Fruit fly (Drosophila melanogaster) whole organism, wandering third instar larva: ENCODE data around the gene Nufip.
A peak's percentile ranks its signal among the peaks of the same experiment; 100 is the strongest.

Experiments used
- CG32264 ChIP-seq: fragments of 200-800 bp; sonication (Bioruptor generic); optimal IDR thresholded peaks from 2 replicates; lab custom pipeline; 2016; ENCODE audit warnings: missing biosample characterization, missing genetic modification characterization
- CG9705 ChIP-seq: fragments of 200-800 bp; sonication (Bioruptor generic); optimal IDR thresholded peaks from 2 replicates; lab custom pipeline; 2018; ENCODE audit warnings: missing biosample characterization, mild to moderate bottlenecking, missing genetic modification characterization
- CrebA ChIP-seq: fragments of 200-800 bp; sonication (Bioruptor generic); optimal IDR thresholded peaks from 2 replicates; lab custom pipeline; 2016; ENCODE audit warnings: missing biosample characterization, mild to moderate bottlenecking, missing genetic modification characterization, borderline replicate concordance
- Dif ChIP-seq: fragments of 200-275, 200-300 bp; sonication (Bioruptor generic); optimal IDR thresholded peaks from 2 replicates; lab custom pipeline; 2018; ENCODE audit warnings: missing biosample characterization, missing genetic modification characterization; ENCODE audit not compliant: partially characterized antibody
- GATAd ChIP-seq: sonication (Bioruptor generic); optimal IDR thresholded peaks from 2 replicates; lab custom pipeline; 2016; ENCODE audit warnings: missing biosample characterization, missing genetic modification characterization
- HLH106 ChIP-seq: fragments of 200-800 bp; optimal IDR thresholded peaks from 3 replicates; lab custom pipeline; 2019; ENCODE audit warnings: missing biosample characterization, mild to moderate bottlenecking, missing genetic modification characterization, moderate library complexity
- Hnf4 ChIP-seq: fragments of 200-800 bp; sonication (Bioruptor generic); optimal IDR thresholded peaks from 2 replicates; lab custom pipeline; 2016; ENCODE audit warnings: missing biosample characterization, mild to moderate bottlenecking, missing genetic modification characterization
- Hr78 ChIP-seq: fragments of >200 bp; optimal IDR thresholded peaks from 2 replicates; lab custom pipeline; 2017; ENCODE audit warnings: missing biosample characterization, missing genetic modification characterization
- Hr83 ChIP-seq: fragments of 200-300 bp; sonication (Bioruptor generic); optimal IDR thresholded peaks from 2 replicates; lab custom pipeline; 2016; ENCODE audit warnings: missing biosample characterization, mild to moderate bottlenecking, missing genetic modification characterization, moderate library complexity; ENCODE audit not compliant: poor library complexity, severe bottlenecking
- Jra ChIP-seq: sonication (Bioruptor generic); optimal IDR thresholded peaks from 2 replicates; lab custom pipeline; 2016; ENCODE audit warnings: missing biosample characterization, missing genetic modification characterization
- Mio ChIP-seq: sonication (Bioruptor generic); optimal IDR thresholded peaks from 2 replicates; lab custom pipeline; 2016; ENCODE audit warnings: missing biosample characterization, missing genetic modification characterization
- Myc ChIP-seq: fragments of >200 bp; optimal IDR thresholded peaks from 2 replicates; lab custom pipeline; 2017
- OdsH ChIP-seq: fragments of 200-800 bp; sonication (Bioruptor generic); optimal IDR thresholded peaks from 2 replicates; lab custom pipeline; 2016; ENCODE audit warnings: missing biosample characterization, mild to moderate bottlenecking, missing genetic modification characterization
- Rel ChIP-seq, 2 experiments: fragments of 200-800 bp; sonication (Bioruptor generic) in 1 of 2; optimal IDR thresholded peaks; 2 replicates in 1 of 2; 3 replicates in 1 of 2; lab custom pipeline; 2016 to 2019; ENCODE audit warnings: mild to moderate bottlenecking in 2 of 2, missing biosample characterization in 2 of 2, missing genetic modification characterization in 2 of 2, moderate library complexity in 1 of 2
- Sp1 ChIP-seq: fragments of 200-800 bp; sonication (Bioruptor generic); optimal IDR thresholded peaks from 3 replicates; lab custom pipeline; 2019; ENCODE audit warnings: missing biosample characterization, mild to moderate bottlenecking, missing genetic modification characterization, moderate library complexity
- Vsx2 ChIP-seq: fragments of 200-300, 225-300 bp; sonication (Bioruptor generic); optimal IDR thresholded peaks from 2 replicates; lab custom pipeline; 2018; ENCODE audit warnings: missing biosample characterization, missing genetic modification characterization; ENCODE audit not compliant: partially characterized antibody
- dmrt93B ChIP-seq: fragments of 200-800 bp; sonication (Bioruptor generic); optimal IDR thresholded peaks from 2 replicates; lab custom pipeline; 2018; ENCODE audit warnings: missing biosample characterization, mild to moderate bottlenecking, missing genetic modification characterization
- dsf ChIP-seq: sonication (Bioruptor generic); optimal IDR thresholded peaks from 2 replicates; lab custom pipeline; 2016; ENCODE audit warnings: missing biosample characterization, missing genetic modification characterization, borderline replicate concordance
- ey ChIP-seq: fragments of 200-800 bp; sonication (Bioruptor generic); optimal IDR thresholded peaks from 2 replicates; lab custom pipeline; 2016; ENCODE audit warnings: missing biosample characterization, missing genetic modification characterization
- foxo ChIP-seq, 2 experiments: fragments of 200-800 bp; sonication (Bioruptor generic); optimal IDR thresholded peaks; 2 replicates in 1 of 2; 3 replicates in 1 of 2; lab custom pipeline; 2016 to 2017; ENCODE audit warnings: missing biosample characterization in 2 of 2, missing genetic modification characterization in 2 of 2
- fru ChIP-seq: fragments of 200-800 bp; sonication (Bioruptor generic); optimal IDR thresholded peaks from 3 replicates; lab custom pipeline; 2016; ENCODE audit warnings: missing biosample characterization, mild to moderate bottlenecking, missing genetic modification characterization
- h ChIP-seq: fragments of 200-800 bp; sonication (Bioruptor generic); optimal IDR thresholded peaks from 3 replicates; lab custom pipeline; 2016; ENCODE audit warnings: missing biosample characterization, mild to moderate bottlenecking, missing genetic modification characterization
- jim ChIP-seq: fragments of 175-275, 200-325 bp; sonication (Bioruptor generic); optimal IDR thresholded peaks from 2 replicates; lab custom pipeline; 2016; ENCODE audit warnings: missing biosample characterization, mild to moderate bottlenecking, missing genetic modification characterization
- lola ChIP-seq: fragments of >200 bp; optimal IDR thresholded peaks from 2 replicates; lab custom pipeline; 2017; ENCODE audit warnings: missing biosample characterization, missing genetic modification characterization
- psq ChIP-seq: fragments of 200-800 bp; sonication (Bioruptor generic); optimal IDR thresholded peaks from 3 replicates; lab custom pipeline; 2017; ENCODE audit warnings: missing biosample characterization, mild to moderate bottlenecking, missing genetic modification characterization, moderate library complexity
- rgr ChIP-seq: fragments of 200-800 bp; sonication (Bioruptor generic); optimal IDR thresholded peaks from 3 replicates; lab custom pipeline; 2016; ENCODE audit warnings: missing biosample characterization, mild to moderate bottlenecking, missing genetic modification characterization
- sage ChIP-seq: fragments of 200-800 bp; sonication (Bioruptor generic); optimal IDR thresholded peaks from 2 replicates; lab custom pipeline; 2016; ENCODE audit warnings: missing biosample characterization, mild to moderate bottlenecking, missing genetic modification characterization
- sv ChIP-seq: fragments of 200-800 bp; sonication (Bioruptor generic); optimal IDR thresholded peaks from 3 replicates; lab custom pipeline; 2016; ENCODE audit warnings: missing biosample characterization, missing genetic modification characterization
- tai ChIP-seq: sonication (Bioruptor generic); optimal IDR thresholded peaks from 2 replicates; lab custom pipeline; 2016; ENCODE audit warnings: missing biosample characterization, missing genetic modification characterization
- usp ChIP-seq: fragments of >200 bp; optimal IDR thresholded peaks from 2 replicates; lab custom pipeline; 2017; ENCODE audit warnings: missing biosample characterization, missing genetic modification characterization
- woc ChIP-seq: sonication (Bioruptor generic); optimal IDR thresholded peaks from 2 replicates; lab custom pipeline; 2016; ENCODE audit warnings: missing biosample characterization, mild to moderate bottlenecking, missing genetic modification characterization

Gene Nufip

DNA sequence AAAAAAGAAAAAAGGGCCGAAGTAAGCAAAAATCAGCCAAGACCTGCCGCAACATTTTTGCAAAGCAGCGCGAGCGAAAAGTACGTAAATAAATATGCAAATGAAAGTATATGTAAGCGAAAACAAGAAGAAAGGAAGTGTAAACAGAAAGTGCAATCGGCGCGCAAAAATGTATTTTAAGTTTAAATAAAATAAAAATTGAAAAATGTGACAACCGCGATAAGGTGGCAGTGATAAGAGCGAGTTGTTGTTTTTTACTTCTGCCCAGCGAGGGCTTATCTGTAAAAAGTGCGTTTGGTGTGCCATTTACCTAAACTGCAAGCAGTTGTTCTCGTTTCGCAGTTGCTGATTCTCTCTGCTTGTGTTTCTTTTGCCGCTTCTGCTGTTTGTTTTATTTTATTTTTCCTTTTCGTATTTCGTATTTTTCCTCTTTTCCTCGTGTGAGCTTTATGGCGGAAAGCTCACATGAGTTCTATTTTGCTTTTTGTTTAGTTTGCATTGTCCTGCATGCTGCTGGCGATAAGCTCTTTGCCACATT lies 42.5 kb upstream of the Nufip start (continued):
- TF ChIP-seq CG9705 = peak; percentile 47
- peak; percentile 59 for TF ChIP-seq psq (GFP tag; lab: Kevin White, UChicago)
- TF ChIP-seq CrebA (GFP tag; lab: Kevin White, UChicago) = peak; percentile 4
- TF ChIP-seq HLH106 (tag; lab: Kevin White, UChicago) = no peak
- TF ChIP-seq Sp1 = peak; percentile 27
- no peak for TF ChIP-seq Vsx2 (GFP tag; lab: Kevin White, UChicago)
- peak; percentile 15 for TF ChIP-seq dmrt93B (GFP tag; lab: Kevin White, UChicago)
- no peak for TF ChIP-seq Hr78
- peak; percentile 25 for TF ChIP-seq h
- peak; percentile 55 for TF ChIP-seq rgr (GFP tag; lab: Kevin White, UChicago)
- no peak for TF ChIP-seq sv (GFP tag; lab: Kevin White, UChicago)

DNA sequence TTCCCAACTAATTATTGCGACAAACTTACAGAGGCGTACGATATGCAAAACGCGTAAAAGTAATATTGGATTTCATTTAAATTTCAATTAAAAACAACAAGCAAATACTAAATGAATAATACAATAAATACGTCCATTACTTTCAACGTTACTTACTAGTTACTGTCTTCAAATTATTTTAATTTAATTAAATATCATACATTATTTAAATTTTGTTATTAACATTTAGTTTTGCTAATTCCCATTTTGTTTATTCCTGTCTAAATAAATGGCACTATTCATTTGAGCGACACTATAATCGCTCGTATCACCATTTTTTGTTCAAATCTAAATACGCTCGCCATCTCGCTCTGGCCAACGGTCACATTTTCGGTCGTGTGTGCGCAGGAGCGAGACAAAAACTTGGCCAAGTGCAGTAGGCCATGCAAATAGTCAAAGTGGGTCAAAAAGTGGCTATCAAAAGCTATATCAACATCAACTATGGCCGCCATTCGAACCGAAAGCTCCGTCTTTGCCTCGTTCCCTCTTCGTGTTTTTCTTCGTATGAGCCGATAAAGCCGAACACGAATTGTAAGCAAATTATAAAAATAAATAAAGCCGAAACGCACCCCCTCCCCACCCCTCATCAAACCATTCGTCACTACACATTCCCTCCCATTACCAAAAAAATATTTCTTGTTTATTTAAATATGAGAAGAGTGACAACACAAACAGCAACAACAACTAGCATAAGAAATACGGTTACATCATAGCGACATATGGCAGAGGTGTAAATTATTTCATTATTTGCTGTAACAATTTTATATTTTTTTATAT lies 41.2 kb upstream of the Nufip start:
- TF ChIP-seq GATAd (GFP tag; lab: Kevin White, UChicago) (no peak), woc (GFP tag; lab: Kevin White, UChicago) (no peak)

DNA sequence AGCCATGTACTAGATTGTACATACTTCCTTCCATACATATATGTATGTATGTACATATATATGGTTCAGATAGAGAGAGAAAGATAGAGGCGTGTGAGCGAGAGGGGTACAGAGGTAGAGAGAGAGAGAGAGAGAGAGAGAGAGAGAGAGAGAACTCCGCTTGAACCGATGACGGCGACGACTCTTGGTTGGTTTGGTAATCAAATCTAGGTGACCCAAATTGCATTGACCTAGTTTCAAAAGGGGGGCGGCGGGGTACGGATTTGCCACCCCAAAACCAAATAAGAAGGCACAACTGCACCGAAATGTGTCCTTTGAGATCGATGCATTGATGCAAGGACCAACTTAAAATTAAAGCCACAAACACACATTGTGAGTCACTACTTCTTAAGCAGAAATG lies 39.7 kb upstream of the Nufip start:
- TF ChIP-seq jim (GFP tag; lab: Kevin White, UChicago) = no peak
- no peak for TF ChIP-seq CrebA (GFP tag; lab: Kevin White, UChicago)
- no peak for TF ChIP-seq ey (GFP tag; lab: Kevin White, UChicago)
- TF ChIP-seq Hr83 (GFP tag; lab: Kevin White, UChicago) = no peak
- no peak for TF ChIP-seq tai (GFP tag; lab: Kevin White, UChicago)
- TF ChIP-seq Sp1 = no peak
- TF ChIP-seq CG9705 = no peak
- no peak for TF ChIP-seq Mio (GFP tag; lab: Kevin White, UChicago)
- TF ChIP-seq usp = no peak
- no peak for TF ChIP-seq Rel (GFP tag; optimal IDR thresholded peaks at IDR 0.05; lab: Kevin White, UChicago)
- TF ChIP-seq Rel (tag; optimal IDR thresholded peaks at IDR 0.05; lab: Kevin White, UChicago) = no peak
- no peak for TF ChIP-seq foxo (GFP tag; optimal IDR thresholded peaks at IDR 0.05; lab: Kevin White, UChicago)
- no peak for TF ChIP-seq woc (GFP tag; lab: Kevin White, UChicago)
- no peak for TF ChIP-seq Vsx2 (GFP tag; lab: Kevin White, UChicago)
- TF ChIP-seq sage (GFP tag; lab: Kevin White, UChicago) = no peak
- no peak for TF ChIP-seq h
- TF ChIP-seq rgr (GFP tag; lab: Kevin White, UChicago) = no peak
- TF ChIP-seq lola (GFP tag; lab: Kevin White, UChicago) = no peak

DNA sequence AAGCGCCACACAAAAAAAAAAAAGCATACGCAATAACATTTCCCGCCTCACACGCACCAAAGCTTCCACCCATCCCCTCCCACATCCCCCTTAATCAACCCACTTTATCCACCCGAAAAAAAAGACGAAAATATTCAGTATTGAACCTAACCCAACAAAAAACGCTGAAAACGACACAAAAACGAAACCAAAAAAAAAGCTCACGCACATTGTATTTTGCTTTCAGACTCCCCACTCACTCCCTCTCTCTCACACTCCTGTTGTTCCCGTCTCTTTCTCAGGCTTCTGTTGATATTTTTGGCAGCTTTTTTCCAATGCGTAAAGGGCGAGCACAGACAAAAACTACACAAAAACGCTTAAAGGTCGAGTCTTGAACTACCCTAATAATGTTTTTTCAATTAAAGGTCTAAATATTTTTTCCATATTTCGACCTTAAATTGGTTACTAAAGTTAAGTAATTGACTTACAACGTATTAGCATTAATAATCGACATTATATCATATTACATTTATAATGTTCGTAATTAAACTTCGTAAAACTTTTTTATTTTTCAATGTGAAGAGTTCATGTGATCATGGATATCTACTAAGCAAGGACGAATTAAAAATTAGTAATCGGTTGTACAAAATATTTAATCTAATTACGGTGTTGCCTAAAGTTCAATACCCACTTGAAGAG lies 38.4 kb upstream of the Nufip start:
- no peak for TF ChIP-seq sage (GFP tag; lab: Kevin White, UChicago)
- no peak for TF ChIP-seq dsf (GFP tag; lab: Kevin White, UChicago)
- TF ChIP-seq fru (GFP tag; lab: Kevin White, UChicago) = peak; percentile 4
- TF ChIP-seq woc (GFP tag; lab: Kevin White, UChicago) = peak; percentile 26
- no peak for TF ChIP-seq Jra (GFP tag; lab: Kevin White, UChicago)
- TF ChIP-seq foxo (GFP tag; optimal IDR thresholded peaks at IDR 0.05; lab: Kevin White, UChicago) = peak in 1 of 2 experiments; percentile 23
- peak; percentile 18 for TF ChIP-seq Sp1
- peak; percentile 29 for TF ChIP-seq sv (GFP tag; lab: Kevin White, UChicago)

DNA sequence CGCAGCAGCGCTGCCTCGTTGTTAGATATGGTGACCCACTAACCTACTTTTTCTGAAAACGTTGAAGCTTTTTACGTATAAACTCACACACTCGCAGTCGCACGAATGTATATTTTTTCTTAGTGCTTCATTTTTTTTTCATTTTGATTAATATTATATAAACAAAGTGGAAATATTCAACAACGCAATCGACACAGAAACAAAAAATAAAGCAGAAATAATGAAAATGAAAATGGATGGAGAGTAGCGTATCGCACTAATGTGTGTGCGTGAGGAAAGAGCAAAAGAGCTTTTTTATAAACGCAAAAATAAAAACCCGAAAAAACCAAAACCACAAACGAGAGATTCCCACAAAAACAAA lies 37.9 kb upstream of the Nufip start:
- TF ChIP-seq Myc (lab: Kevin White, UChicago) = no peak
- no peak for TF ChIP-seq dmrt93B (GFP tag; lab: Kevin White, UChicago)
- no peak for TF ChIP-seq CrebA (GFP tag; lab: Kevin White, UChicago)
- no peak for TF ChIP-seq Dif
- no peak for TF ChIP-seq CG32264 (GFP tag; lab: Kevin White, UChicago)
- no peak for TF ChIP-seq CG9705
- TF ChIP-seq Hnf4 = no peak
- TF ChIP-seq OdsH (GFP tag; lab: Kevin White, UChicago) = no peak
- TF ChIP-seq ey (GFP tag; lab: Kevin White, UChicago) = no peak
- TF ChIP-seq Sp1 = no peak
- TF ChIP-seq Mio (GFP tag; lab: Kevin White, UChicago) = no peak
- TF ChIP-seq fru (GFP tag; lab: Kevin White, UChicago) = no peak
- no peak for TF ChIP-seq usp
- no peak for TF ChIP-seq woc (GFP tag; lab: Kevin White, UChicago)
- TF ChIP-seq, all 38 proteins: peak for 0
